Worm (Caenorhabditis elegans) whole organism, young adult: ENCODE results near the gene C15H11.13.

Experiments
- B0019.2 ChIP-seq: fragments of 200-800 bp; sonication (Bioruptor generic); conservative IDR thresholded peaks from 2 replicates; pipeline ENCODE4 v1.3.6; 2022; ENCODE audit warnings: missing genetic modification reagents, missing genetic modification characterization, missing compliant biosample characterization
- B0035.1 ChIP-seq: sonication (generic microtip); optimal IDR thresholded peaks from 2 replicates; lab custom pipeline; 2016; ENCODE audit warnings: missing genetic modification characterization, mild to moderate bottlenecking, missing compliant biosample characterization, missing genotype, missing genetic modification reagents
- C06A6.2 ChIP-seq: fragments of 200-800 bp; sonication (Bioruptor generic); conservative IDR thresholded peaks from 2 replicates; pipeline ENCODE4 v1.3.6; 2022; ENCODE audit warnings: missing genetic modification characterization, missing compliant biosample characterization
- D2030.7 ChIP-seq: fragments of 200-800 bp; sonication (Bioruptor generic); IDR thresholded peaks from 2 replicates; pipeline ENCODE4 v1.3.6; 2022; ENCODE audit warnings: missing genetic modification reagents, missing genetic modification characterization, missing compliant biosample characterization
- F10E7.11 ChIP-seq: sonication (generic microtip); optimal IDR thresholded peaks from 2 replicates; lab custom pipeline; 2017; ENCODE audit warnings: mild to moderate bottlenecking, missing genetic modification characterization, moderate library complexity, missing compliant biosample characterization
- F22D6.2 ChIP-seq: sonication (generic microtip); optimal IDR thresholded peaks from 2 replicates; lab custom pipeline; 2016; ENCODE audit warnings: mild to moderate bottlenecking, missing genetic modification characterization, missing compliant biosample characterization
- F37B4.10 ChIP-seq: fragments of 200-800 bp; sonication (Bioruptor generic); IDR thresholded peaks from 2 replicates; pipeline ENCODE4 v1.3.6; 2022; ENCODE audit warnings: missing genetic modification characterization, missing compliant biosample characterization
- F49E8.2 ChIP-seq: sonication (generic microtip); optimal IDR thresholded peaks from 3 replicates; lab custom pipeline; 2017; ENCODE audit warnings: missing genetic modification characterization, mild to moderate bottlenecking, missing compliant biosample characterization, antibody characterized with exemption, moderate library complexity; ENCODE audit not compliant: insufficient read depth
- F52B5.7 ChIP-seq: sonication (generic microtip); optimal IDR thresholded peaks from 2 replicates; lab custom pipeline; 2016; ENCODE audit warnings: mild to moderate bottlenecking, missing genetic modification characterization, missing compliant biosample characterization
- F55B11.4 ChIP-seq: sonication (generic microtip); optimal IDR thresholded peaks from 2 replicates; lab custom pipeline; 2016; ENCODE audit warnings: missing compliant biosample characterization, missing genetic modification characterization, borderline replicate concordance; ENCODE audit not compliant: insufficient read depth
- T07F8.4 ChIP-seq: sonication (generic microtip); optimal IDR thresholded peaks from 2 replicates; lab custom pipeline; 2016; ENCODE audit warnings: mild to moderate bottlenecking, missing genetic modification characterization, moderate library complexity, missing compliant biosample characterization
- T26A5.8 ChIP-seq: sonication (generic microtip); optimal IDR thresholded peaks from 2 replicates; lab custom pipeline; 2016; ENCODE audit warnings: missing genetic modification characterization, missing compliant biosample characterization
- Y79H2A.3 ChIP-seq: fragments of 200-800 bp; sonication (Bioruptor generic); conservative IDR thresholded peaks from 2 replicates; pipeline ENCODE4 v1.3.6; 2022; ENCODE audit warnings: missing genetic modification reagents, missing genetic modification characterization, missing compliant biosample characterization
- akir-1 ChIP-seq: fragments of 200-800 bp; sonication (Bioruptor generic); optimal IDR thresholded peaks from 2 replicates; lab custom pipeline; 2018; ENCODE audit warnings: mild to moderate bottlenecking, missing genetic modification characterization, moderate library complexity, missing compliant biosample characterization
- atf-7 ChIP-seq: sonication (generic microtip); optimal IDR thresholded peaks from 2 replicates; lab custom pipeline; 2017; ENCODE audit warnings: mild to moderate bottlenecking, missing genetic modification characterization, missing compliant biosample characterization
- athp-1 ChIP-seq: sonication (generic microtip); optimal IDR thresholded peaks from 2 replicates; lab custom pipeline; 2017; ENCODE audit warnings: mild to moderate bottlenecking, missing genetic modification characterization, missing compliant biosample characterization
- attf-6 ChIP-seq: fragments of 200-800 bp; sonication (Bioruptor generic); IDR thresholded peaks from 2 replicates; pipeline ENCODE4 v1.3.6; 2022; ENCODE audit warnings: missing genetic modification reagents, missing genetic modification characterization, missing compliant biosample characterization
- bed-1 ChIP-seq: fragments of 200-800 bp; sonication (Bioruptor generic); IDR thresholded peaks from 2 replicates; pipeline ENCODE4 v1.3.6; 2022; ENCODE audit warnings: missing genetic modification reagents, missing genetic modification characterization, missing compliant biosample characterization
- bed-2 ChIP-seq: fragments of 200-800 bp; sonication (Bioruptor generic); IDR thresholded peaks from 2 replicates; pipeline ENCODE4 v1.3.6; 2022; ENCODE audit warnings: missing genetic modification reagents, missing genetic modification characterization, missing compliant biosample characterization
- ccch-3 ChIP-seq: fragments of 200-800 bp; sonication (Bioruptor generic); optimal IDR thresholded peaks from 2 replicates; lab custom pipeline; 2018; ENCODE audit warnings: mild to moderate bottlenecking, missing genetic modification characterization, missing compliant biosample characterization
- ceh-40 ChIP-seq: fragments of 200-800 bp; sonication (Bioruptor generic); IDR thresholded peaks from 2 replicates; pipeline ENCODE4 v1.3.6; 2022; ENCODE audit warnings: missing genetic modification characterization, missing compliant biosample characterization
- ceh-91 ChIP-seq: fragments of 200-800 bp; sonication (Bioruptor generic); IDR thresholded peaks from 2 replicates; pipeline ENCODE4 v1.3.6; 2022; ENCODE audit warnings: missing genetic modification reagents, missing genetic modification characterization, missing compliant biosample characterization
- dpff-1 ChIP-seq: sonication (generic microtip); optimal IDR thresholded peaks from 2 replicates; lab custom pipeline; 2017; ENCODE audit warnings: mild to moderate bottlenecking, missing genetic modification characterization, missing compliant biosample characterization
- dpl-1 ChIP-seq: fragments of 150-350 bp; optimal IDR thresholded peaks from 2 replicates; lab custom pipeline; 2014; ENCODE audit warnings: missing biosample characterization, missing genetic modification reagents, missing genetic modification characterization
- egrh-3 ChIP-seq: fragments of 200-800 bp; sonication (Bioruptor generic); IDR thresholded peaks from 2 replicates; pipeline ENCODE4 v1.3.6; 2022; ENCODE audit warnings: missing genetic modification reagents, missing genetic modification characterization, missing compliant biosample characterization
- ets-4 ChIP-seq: fragments of 200-800 bp; sonication (Bioruptor generic); optimal IDR thresholded peaks from 2 replicates; lab custom pipeline; 2018; ENCODE audit warnings: mild to moderate bottlenecking, missing genetic modification characterization, missing compliant biosample characterization
- gei-17 ChIP-seq: fragments of 200-800 bp; sonication (Bioruptor generic); optimal IDR thresholded peaks from 2 replicates; lab custom pipeline; 2018; ENCODE audit warnings: mild to moderate bottlenecking, missing genetic modification characterization, missing compliant biosample characterization
- let-526 ChIP-seq: fragments of 200-800 bp; sonication (Bioruptor generic); IDR thresholded peaks from 2 replicates; pipeline ENCODE4 v1.3.6; 2022; ENCODE audit warnings: missing genetic modification reagents, missing genetic modification characterization, missing compliant biosample characterization
- let-607 ChIP-seq, 2 experiments: fragments of 200-800 bp in 1 of 2; sonication (Bioruptor generic) in 1 of 2; sonication (generic microtip) in 1 of 2; optimal IDR thresholded peaks; 2 replicates each; lab custom pipeline; 2016 to 2018; ENCODE audit warnings: mild to moderate bottlenecking in 2 of 2, missing compliant biosample characterization in 2 of 2, missing genetic modification characterization in 2 of 2, moderate library complexity in 2 of 2, missing genotype in 1 of 2
- lsl-1 ChIP-seq: fragments of 200-800 bp; sonication (Bioruptor generic); optimal IDR thresholded peaks from 2 replicates; lab custom pipeline; 2018; ENCODE audit warnings: mild to moderate bottlenecking, missing genetic modification characterization, moderate library complexity, missing compliant biosample characterization
- mcd-1 ChIP-seq: fragments of 200-800 bp; sonication (Bioruptor generic); IDR thresholded peaks from 2 replicates; pipeline ENCODE4 v1.3.6; 2022; ENCODE audit warnings: missing genetic modification reagents, missing genetic modification characterization, missing compliant biosample characterization
- mel-28 ChIP-seq: sonication (generic microtip); optimal IDR thresholded peaks from 2 replicates; lab custom pipeline; 2016; ENCODE audit warnings: borderline replicate concordance, mild to moderate bottlenecking, missing genetic modification characterization, missing compliant biosample characterization
- mes-4 ChIP-seq: sonication (generic microtip); optimal IDR thresholded peaks from 2 replicates; lab custom pipeline; 2016; ENCODE audit warnings: missing genotype, missing genetic modification characterization, missing compliant biosample characterization
- mxl-1 ChIP-seq: sonication (generic microtip); optimal IDR thresholded peaks from 2 replicates; lab custom pipeline; 2016; ENCODE audit warnings: missing genetic modification characterization, missing compliant biosample characterization
- pha-4 ChIP-seq: fragments of 150-350 bp; sonication (generic microtip); optimal IDR thresholded peaks from 2 replicates; lab custom pipeline; 2014; ENCODE audit warnings: missing biosample characterization, missing genetic modification reagents, missing genetic modification characterization
- rec-8 ChIP-seq, 2 experiments: sonication (generic microtip); optimal IDR thresholded peaks; 2 replicates each; lab custom pipeline; 2016; ENCODE audit warnings: mild to moderate bottlenecking in 2 of 2, missing genetic modification characterization in 2 of 2, missing genetic modification reagents in 2 of 2, missing genotype in 2 of 2, missing biosample characterization in 1 of 2, missing compliant biosample characterization in 1 of 2, moderate library complexity in 1 of 2
- sea-2 ChIP-seq: fragments of 200-800 bp; sonication (Bioruptor generic); IDR thresholded peaks from 2 replicates; pipeline ENCODE4 v1.3.6; 2022; ENCODE audit warnings: missing genetic modification characterization, missing compliant biosample characterization
- snpc-1.1 ChIP-seq: sonication (generic microtip); optimal IDR thresholded peaks from 2 replicates; lab custom pipeline; 2017; ENCODE audit warnings: missing genetic modification characterization, mild to moderate bottlenecking, missing compliant biosample characterization, antibody characterized with exemption, moderate library complexity, missing genotype, missing genetic modification reagents; ENCODE audit not compliant: insufficient read depth
- snpc-1.3 ChIP-seq: sonication (generic microtip); optimal IDR thresholded peaks from 2 replicates; lab custom pipeline; 2017; ENCODE audit warnings: missing genetic modification characterization, mild to moderate bottlenecking, missing compliant biosample characterization, antibody characterized with exemption, moderate library complexity, missing genotype, missing genetic modification reagents; ENCODE audit not compliant: insufficient read depth
- snpc-3.4 ChIP-seq: sonication (generic microtip); optimal IDR thresholded peaks from 2 replicates; lab custom pipeline; 2017; ENCODE audit warnings: missing genetic modification characterization, mild to moderate bottlenecking, missing compliant biosample characterization, antibody characterized with exemption, moderate library complexity, missing genotype, missing genetic modification reagents
- snpc-4 ChIP-seq, 5 experiments: fragments of 150-350 bp in 1 of 5; sonication (generic microtip) in 4 of 5; optimal IDR thresholded peaks; 2 replicates each; lab custom pipeline; 2014 to 2018; ENCODE audit warnings: missing genetic modification characterization in 5 of 5, missing biosample characterization in 3 of 5, antibody characterized with exemption in 2 of 5, mild to moderate bottlenecking in 2 of 5, missing compliant biosample characterization in 2 of 5, missing genotype in 2 of 5, moderate library complexity in 2 of 5, missing genetic modification reagents in 1 of 5
- unc-62 ChIP-seq: fragments of 150-350 bp; optimal IDR thresholded peaks from 2 replicates; lab custom pipeline; 2014; ENCODE audit warnings: missing biosample characterization, missing genetic modification reagents, missing genetic modification characterization
- xnd-1 ChIP-seq: sonication (generic microtip); optimal IDR thresholded peaks from 2 replicates; lab custom pipeline; 2016; ENCODE audit warnings: missing genotype, missing genetic modification reagents, missing genetic modification characterization, missing compliant biosample characterization
- zim-3 ChIP-seq: sonication (generic microtip); optimal IDR thresholded peaks from 2 replicates; lab custom pipeline; 2017; ENCODE audit warnings: mild to moderate bottlenecking, missing genetic modification characterization, moderate library complexity, missing compliant biosample characterization
- ztf-3 ChIP-seq: fragments of 200-800 bp; sonication (Bioruptor generic); optimal IDR thresholded peaks from 2 replicates; lab custom pipeline; 2018; ENCODE audit warnings: mild to moderate bottlenecking, missing genetic modification characterization, missing compliant biosample characterization

The C15H11.13 gene

ce11 chrV:14350498-14350897 lies 44.3 kb upstream of the C15H11.13 start (continued):
- TF ChIP-seq xnd-1 (tag; lab: Kevin White, UChicago), result no peak
- TF ChIP-seq C06A6.2, result no peak
- peak; percentile 13; the same call in 1 of the 2 replicates for TF ChIP-seq D2030.7 (GFP tag; lab: Robert Waterston, UW)
- TF ChIP-seq F10E7.11 (tag; lab: Kevin White, UChicago), result no peak
- TF ChIP-seq snpc-1.3, result no peak
- no peak for TF ChIP-seq mcd-1 (GFP tag; lab: Robert Waterston, UW)
- TF ChIP-seq zim-3 (tag; lab: Kevin White, UChicago), result no peak

- TF ChIP-seq ets-4 (GFP tag; lab: Kevin White, UChicago) (peak; percentile 84), B0019.2 (GFP tag; lab: Robert Waterston, UW) (no peak), snpc-3.4 (tag; lab: Kevin White, UChicago) (no peak), ceh-91 (GFP tag; lab: Robert Waterston, UW) (no peak), D2030.7 (GFP tag; lab: Robert Waterston, UW) (no peak), snpc-1.3 (no peak), lsl-1 (GFP tag; lab: Kevin White, UChicago) (no peak), dpl-1 (GFP tag; lab: Kevin White, UChicago) (peak; percentile 1), F37B4.10 (GFP tag; lab: Robert Waterston, UW) (no peak), attf-6 (no peak), B0035.1 (peak; percentile 39), Y79H2A.3 (GFP tag; lab: Robert Waterston, UW) (no peak), bed-2 (GFP tag; lab: Robert Waterston, UW) (0 out of 2 replicates have a peak, but pooled peaks have one; percentile 17), mel-28 (no peak), let-607 (tag; optimal IDR thresholded peaks at IDR 0.05; lab: Kevin White, UChicago) (peak; percentile 75 to 87), snpc-1.1 (tag; lab: Kevin White, UChicago) (no peak), gei-17 (GFP tag; lab: Kevin White, UChicago) (no peak), ccch-3 (GFP tag; lab: Kevin White, UChicago) (no peak), F22D6.2 (tag; lab: Kevin White, UChicago) (no peak), ceh-40 (0 out of 2 replicates have a peak, but pooled peaks have one; percentile 23), let-526 (GFP tag; lab: Robert Waterston, UW) (0 out of 2 replicates have a peak, but pooled peaks have one; percentile 38), athp-1 (tag; lab: Kevin White, UChicago) (no peak), sea-2 (GFP tag; lab: Robert Waterston, UW) (no peak), unc-62 (GFP tag; lab: Kevin White, UChicago) (no peak), F55B11.4 (tag; lab: Kevin White, UChicago) (no peak), mxl-1 (tag; lab: Kevin White, UChicago) (no peak), xnd-1 (tag; lab: Kevin White, UChicago) (no peak), T26A5.8 (tag; lab: Kevin White, UChicago) (no peak), ztf-3 (GFP tag; lab: Kevin White, UChicago) (no peak), T07F8.4 (tag; lab: Kevin White, UChicago) (no peak), atf-7 (tag; lab: Kevin White, UChicago) (peak; percentile 76), akir-1 (GFP tag; lab: Kevin White, UChicago) (peak; percentile 18), rec-8 (tag; optimal IDR thresholded peaks at IDR 0.05; lab: Kevin White, UChicago) (no peak), pha-4 (no peak), egrh-3 (GFP tag; lab: Robert Waterston, UW) (peak; percentile 89), mes-4 (tag; lab: Kevin White, UChicago) (no peak), dpff-1 (tag; lab: Kevin White, UChicago) (no peak), F52B5.7 (peak; percentile 46), F49E8.2 (tag; lab: Kevin White, UChicago) (no peak), bed-1 (GFP tag; lab: Robert Waterston, UW) (no peak), snpc-4 (GFP tag; optimal IDR thresholded peaks at IDR 0.05; lab: Kevin White, UChicago) (no peak), snpc-4 (tag; optimal IDR thresholded peaks at IDR 0.05; lab: Kevin White, UChicago) (peak; percentile 27 to 70 (median 58))
These were observed 43.9 kb upstream of the C15H11.13 start for ce11 chrV:14350949-14351348.
